Worm (Caenorhabditis elegans): ENCODE results near the gene sph-1.
A peak's percentile ranks its signal among the peaks of the same experiment; 100 is the strongest.

Gene sph-1

DNA sequence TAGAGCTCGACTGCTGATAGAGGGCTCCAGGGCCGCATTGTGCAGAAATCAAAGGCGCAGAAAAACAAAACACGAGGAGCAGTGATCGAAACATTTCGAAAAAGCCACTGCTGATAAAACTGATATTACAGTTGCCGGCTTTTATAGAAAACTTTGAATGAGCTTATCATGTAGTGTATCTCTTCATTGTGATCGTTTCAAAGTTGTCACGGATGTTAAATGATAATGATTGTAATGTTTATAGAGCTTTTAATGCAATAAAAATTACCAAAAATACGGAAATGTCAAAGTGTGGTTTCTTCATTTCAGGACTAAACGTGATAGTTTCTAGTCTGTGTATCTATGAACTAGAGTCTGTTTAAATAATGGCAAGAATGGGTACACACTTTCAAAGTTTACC lies 35.3 kb upstream of the sph-1 start, which contains the start of gene clec-52:
TSS of gene clec-52 (minus strand) at position 101 of the 400 bp plus-strand sequence.
- TF ChIP-seq elt-2 (tag; optimal IDR thresholded peaks at IDR 0.05) (peak; percentile 25), hpl-2 (GFP tag; optimal IDR thresholded peaks at IDR 0.05) (no peak)

DNA sequence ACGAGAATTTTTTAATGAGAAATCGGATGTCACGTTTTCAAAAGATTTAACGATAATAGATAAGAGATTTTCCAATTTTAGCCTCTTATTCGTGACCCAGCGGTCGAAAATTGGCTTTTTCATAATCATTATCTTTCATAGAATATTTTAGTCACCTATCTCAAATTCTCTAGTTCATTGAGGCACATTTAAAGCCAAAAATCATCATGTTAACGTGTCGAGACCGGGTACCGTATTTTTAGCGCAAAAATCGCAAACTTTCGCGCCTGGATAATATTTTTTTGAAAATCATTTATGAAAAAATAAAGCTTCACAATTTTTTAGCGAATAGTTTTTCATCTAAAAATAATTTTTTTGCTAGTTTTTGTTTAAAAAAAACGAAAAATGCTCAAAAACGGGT lies 32.6 kb upstream of the sph-1 start, which contains the start of gene B0218.7:
TSS of gene B0218.7 (minus strand) at position 101 of the 400 bp plus-strand sequence.
- no peak for TF ChIP-seq mep-1 (tag; optimal IDR thresholded peaks at IDR 0.05)
- no peak for TF ChIP-seq hpl-2 (GFP tag; optimal IDR thresholded peaks at IDR 0.05)
- TF ChIP-seq ceh-88 (GFP tag; IDR thresholded peaks at IDR 0.05), result no peak
- no peak for TF ChIP-seq unc-62 (GFP tag; optimal IDR thresholded peaks at IDR 0.05)

DNA sequence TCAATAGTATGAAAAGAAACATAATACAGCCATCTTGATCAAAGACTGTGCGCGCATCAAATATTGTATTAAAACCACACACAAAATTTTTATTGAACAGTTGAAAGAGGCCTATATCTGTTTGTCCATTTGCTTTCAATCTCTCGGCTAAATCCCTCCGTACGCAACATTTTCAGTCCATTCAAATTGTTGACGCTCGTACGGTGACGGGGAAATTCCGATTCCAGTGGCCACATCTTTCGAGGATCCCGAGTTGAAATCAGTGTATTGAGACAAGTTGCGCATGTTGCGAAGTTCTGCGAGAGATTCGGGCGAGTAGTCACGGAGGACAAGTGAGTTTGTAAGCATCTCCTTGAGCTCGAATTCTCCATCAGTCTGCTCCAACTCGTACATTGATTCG lies 31.2 kb upstream of the sph-1 start:
- TF ChIP-seq hlh-17 (GFP tag; optimal IDR thresholded peaks at IDR 0.05; ENCODE audit: borderline replicate concordance) (no peak), nhr-84 (tag; optimal IDR thresholded peaks at IDR 0.05) (no peak), nhr-47 (tag; optimal IDR thresholded peaks at IDR 0.05) (no peak), lir-3 (tag; optimal IDR thresholded peaks at IDR 0.05; ENCODE audit: poor library complexity) (no peak), nhr-11 (tag; optimal IDR thresholded peaks at IDR 0.05) (no peak), egl-13 (tag; optimal IDR thresholded peaks at IDR 0.05) (no peak), Y116A8C.19 (tag; optimal IDR thresholded peaks at IDR 0.05; ENCODE audit: borderline replicate concordance) (no peak), jun-1 (tag; optimal IDR thresholded peaks at IDR 0.05) (no peak)

DNA sequence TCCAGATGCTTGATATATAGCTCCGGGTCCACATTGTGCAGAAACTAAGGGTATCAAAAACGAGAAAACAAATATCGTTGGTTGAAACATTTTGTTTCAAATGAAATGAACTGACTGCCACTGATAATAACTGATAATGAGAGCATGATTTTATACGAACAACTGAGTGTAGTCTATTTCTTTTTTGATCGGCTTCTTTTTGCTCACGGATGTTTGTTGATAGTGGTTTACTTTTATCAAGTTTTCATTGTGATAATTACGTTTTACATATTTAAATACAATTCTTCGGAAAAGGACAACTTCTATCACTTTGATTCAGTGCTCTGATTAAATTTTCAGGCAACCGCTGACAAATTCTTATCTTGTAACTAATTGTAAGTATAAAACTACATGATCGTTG lies 30.3 kb upstream of the sph-1 start, which contains the start of gene clec-51:
TSS of gene clec-51 (minus strand) at position 114 of the 400 bp plus-strand sequence.
- TF ChIP-seq elt-2 (tag; optimal IDR thresholded peaks at IDR 0.05) (peak; percentile 92), nhr-85 (tag) (no peak)

DNA sequence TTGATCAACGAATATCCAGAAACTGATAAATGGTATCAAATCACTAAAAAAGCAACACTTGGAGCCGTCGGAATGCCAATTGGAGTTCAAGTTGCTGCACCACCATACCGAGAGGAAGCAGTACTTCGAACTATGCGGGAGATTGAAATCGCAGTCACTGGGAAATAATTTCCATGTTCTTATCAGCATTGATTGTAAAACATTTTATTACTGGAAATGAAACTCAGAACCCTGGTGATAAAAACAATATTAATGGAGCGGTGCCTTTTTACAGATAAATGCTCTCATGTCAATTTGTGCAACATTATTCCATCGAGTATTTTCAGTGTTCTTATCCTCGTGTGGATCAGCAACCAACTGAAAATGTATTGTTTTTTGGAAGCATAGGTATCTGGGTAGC lies 28.4 kb upstream of the sph-1 start:
- TF ChIP-seq nhr-28 (tag; optimal IDR thresholded peaks at IDR 0.05), result no peak
- TF ChIP-seq tlp-1 (tag; optimal IDR thresholded peaks at IDR 0.05), result peak; percentile 9
- peak; percentile 37 for TF ChIP-seq elt-2 (tag; optimal IDR thresholded peaks at IDR 0.05)
- no peak for TF ChIP-seq lin-13 (GFP tag; optimal IDR thresholded peaks at IDR 0.05)
- TF ChIP-seq fos-1 (tag; optimal IDR thresholded peaks at IDR 0.05), result no peak

DNA sequence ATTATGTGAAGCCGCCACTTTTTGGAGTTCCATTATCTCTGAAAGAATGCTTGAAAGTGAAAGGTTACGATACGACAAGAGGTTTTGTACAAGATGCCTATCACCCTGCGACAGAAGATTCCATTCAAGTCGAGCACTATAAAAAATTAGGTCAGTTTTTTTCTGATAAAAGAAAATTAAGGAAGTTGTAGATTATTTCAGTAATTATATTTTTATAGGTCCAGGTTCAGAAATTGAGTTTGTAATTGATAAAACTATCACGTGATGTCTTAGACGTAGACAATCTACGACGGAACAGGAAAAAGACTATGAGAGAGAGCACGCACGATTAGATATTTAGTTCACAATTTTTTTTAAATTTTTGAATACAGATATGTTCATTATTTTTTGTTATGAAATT lies 26.6 kb upstream of the sph-1 start:
- TF ChIP-seq nhr-47 (tag; optimal IDR thresholded peaks at IDR 0.05) (no peak), elt-2 (tag; optimal IDR thresholded peaks at IDR 0.05) (peak; percentile 61)

ce11 chrIV:8159087-8159486 lies 25.7 kb upstream of the sph-1 start, which contains the start of gene faah-1:
Gene faah-1, plus strand, starts transcription at chrIV:8159387.
- TF ChIP-seq pax-3 (tag; optimal IDR thresholded peaks at IDR 0.05), result no peak
- no peak for TF ChIP-seq unc-130 (tag; optimal IDR thresholded peaks at IDR 0.05)
- TF ChIP-seq aly-2 (tag; optimal IDR thresholded peaks at IDR 0.05), result no peak
- no peak for TF ChIP-seq zag-1 (tag; optimal IDR thresholded peaks at IDR 0.05)
- TF ChIP-seq ces-1 (GFP tag; optimal IDR thresholded peaks at IDR 0.05), result no peak
- no peak for TF ChIP-seq snpc-4 (tag; optimal IDR thresholded peaks at IDR 0.05)
- no peak for TF ChIP-seq alr-1 (tag; optimal IDR thresholded peaks at IDR 0.05; ENCODE audit: borderline replicate concordance)
- TF ChIP-seq skn-1 (tag; optimal IDR thresholded peaks at IDR 0.05), result no peak
- no peak for TF ChIP-seq mdl-1 (tag; optimal IDR thresholded peaks at IDR 0.05)
- TF ChIP-seq irx-1 (tag; optimal IDR thresholded peaks at IDR 0.05), result no peak
- no peak for TF ChIP-seq xbp-1 (tag; optimal IDR thresholded peaks at IDR 0.05)
- no peak for TF ChIP-seq fkh-10 (GFP tag; optimal IDR thresholded peaks at IDR 0.05)
- no peak for TF ChIP-seq nhr-77 (tag; optimal IDR thresholded peaks at IDR 0.05)
- TF ChIP-seq unc-86 (tag; optimal IDR thresholded peaks at IDR 0.05), result no peak
- no peak for TF ChIP-seq dsc-1 (tag; optimal IDR thresholded peaks at IDR 0.05)
